Fruit fly (Drosophila melanogaster) whole organism, embryonic: ENCODE data around the gene BORCS5.
A peak's percentile ranks its signal among the peaks of the same experiment; 100 is the strongest.

ENCODE experiments used
- Bdp1 ChIP-seq: fragments of 200-800 bp; sonication (Bioruptor generic); optimal IDR thresholded peaks from 3 replicates; lab custom pipeline; 2016; ENCODE audit warnings: missing biosample characterization, missing genetic modification characterization
- CG1024 ChIP-seq: fragments of 200-800 bp; sonication (Bioruptor generic); IDR thresholded peaks from 2 replicates; pipeline ENCODE4 v1.3.6; 2022; ENCODE audit warnings: missing biosample characterization, missing genetic modification characterization
- CG10267 ChIP-seq: fragments of 200-800 bp; sonication (Bioruptor generic); optimal IDR thresholded peaks from 2 replicates; lab custom pipeline; 2018; ENCODE audit warnings: missing biosample characterization, mild to moderate bottlenecking, missing genetic modification characterization, moderate library complexity
- CG10366 ChIP-seq: fragments of 200-800 bp; sonication (Bioruptor generic); IDR thresholded peaks from 2 replicates; pipeline ENCODE4 v1.3.6; 2022; ENCODE audit warnings: missing biosample characterization, missing genetic modification characterization
- CG11085 ChIP-seq: fragments of 200-800 bp; sonication (Bioruptor generic); IDR thresholded peaks from 2 replicates; pipeline ENCODE4 v1.3.6; 2022; ENCODE audit warnings: missing biosample characterization, missing genetic modification characterization
- CG12299 ChIP-seq: fragments of 200-800 bp; sonication (Bioruptor generic); optimal IDR thresholded peaks from 2 replicates; lab custom pipeline; 2018; ENCODE audit warnings: missing biosample characterization, mild to moderate bottlenecking, missing genetic modification characterization
- CG12391 ChIP-seq: fragments of 200-800 bp; sonication (Bioruptor generic); optimal IDR thresholded peaks from 3 replicates; lab custom pipeline; 2018; ENCODE audit warnings: missing biosample characterization, mild to moderate bottlenecking, missing genetic modification characterization, moderate library complexity
- CG14050 ChIP-seq: fragments of 200-800 bp; sonication (Bioruptor generic); IDR thresholded peaks from 3 replicates; pipeline ENCODE4 v1.3.6; 2022; ENCODE audit warnings: missing biosample characterization, missing genetic modification characterization
- CG15073 ChIP-seq: fragments of 200-800 bp; sonication (Bioruptor generic); optimal IDR thresholded peaks from 2 replicates; lab custom pipeline; 2016; ENCODE audit warnings: missing biosample characterization, missing genetic modification characterization
- CG17361 ChIP-seq: fragments of 200-800 bp; sonication (Bioruptor generic); IDR thresholded peaks from 3 replicates; pipeline ENCODE4 v1.3.6; 2022; ENCODE audit warnings: missing biosample characterization, missing genetic modification characterization
- CG17568 ChIP-seq: fragments of 200-800 bp; sonication (Bioruptor generic); optimal IDR thresholded peaks from 2 replicates; lab custom pipeline; 2018; ENCODE audit warnings: missing biosample characterization, mild to moderate bottlenecking, missing genetic modification characterization, moderate library complexity
- CG17912 ChIP-seq: fragments of 200-800 bp; sonication (Bioruptor generic); optimal IDR thresholded peaks from 2 replicates; lab custom pipeline; 2018; ENCODE audit warnings: missing biosample characterization, mild to moderate bottlenecking, missing genetic modification characterization
- CG2120 ChIP-seq: fragments of 200-800 bp; sonication (Bioruptor generic); optimal IDR thresholded peaks from 3 replicates; lab custom pipeline; 2016; ENCODE audit warnings: missing biosample characterization, missing genetic modification characterization
- CG2875 ChIP-seq: fragments of 200-800 bp; sonication (Bioruptor generic); optimal IDR thresholded peaks from 2 replicates; lab custom pipeline; 2017; ENCODE audit warnings: missing biosample characterization, mild to moderate bottlenecking, missing genetic modification characterization, missing genetic modification reagents
- CG43689 ChIP-seq: fragments of 200-800 bp; sonication (Bioruptor generic); IDR thresholded peaks from 2 replicates; pipeline ENCODE4 v1.3.6; 2022; ENCODE audit warnings: missing biosample characterization, missing genetic modification characterization
- CG4617 ChIP-seq: fragments of 200-800 bp; sonication (Bioruptor generic); optimal IDR thresholded peaks from 3 replicates; lab custom pipeline; 2016; ENCODE audit warnings: missing biosample characterization, missing genetic modification characterization, borderline replicate concordance
- CG7271 ChIP-seq: fragments of 200-800 bp; sonication (Bioruptor generic); optimal IDR thresholded peaks from 2 replicates; lab custom pipeline; 2018; ENCODE audit warnings: missing biosample characterization, mild to moderate bottlenecking, missing genetic modification characterization, moderate library complexity
- CG9797 ChIP-seq: fragments of 200-800 bp; sonication (Bioruptor generic); optimal IDR thresholded peaks from 3 replicates; lab custom pipeline; 2018; ENCODE audit warnings: missing biosample characterization, mild to moderate bottlenecking, missing genetic modification characterization
- CG9817 ChIP-seq: fragments of 200-800 bp; sonication (Bioruptor generic); optimal IDR thresholded peaks from 2 replicates; lab custom pipeline; 2018; ENCODE audit warnings: missing biosample characterization, mild to moderate bottlenecking, missing genetic modification characterization, moderate library complexity
- CrebB ChIP-seq: fragments of 200-800 bp; sonication (Bioruptor generic); optimal IDR thresholded peaks from 3 replicates; lab custom pipeline; 2018; ENCODE audit warnings: missing biosample characterization, mild to moderate bottlenecking, missing genetic modification characterization
- Dfd ChIP-seq, 2 experiments: fragments of >200 bp; optimal IDR thresholded peaks; 2 replicates each; lab custom pipeline; 2017; ENCODE audit warnings: missing biosample characterization in 2 of 2, missing genetic modification characterization in 2 of 2
- Fer1 ChIP-seq: fragments of 200-800 bp; sonication (Bioruptor generic); optimal IDR thresholded peaks from 2 replicates; lab custom pipeline; 2017; ENCODE audit warnings: missing biosample characterization, mild to moderate bottlenecking, missing genetic modification characterization
- Fer2 ChIP-seq: fragments of 200-800 bp; sonication (Bioruptor generic); optimal IDR thresholded peaks from 2 replicates; lab custom pipeline; 2018; ENCODE audit warnings: missing biosample characterization, mild to moderate bottlenecking, missing genetic modification characterization, moderate library complexity
- HLH4C ChIP-seq: fragments of 200-800 bp; sonication (Bioruptor generic); IDR thresholded peaks from 3 replicates; pipeline ENCODE4 v1.3.6; 2022; ENCODE audit warnings: missing biosample characterization, missing genetic modification characterization; ENCODE audit not compliant: partially characterized antibody
- Mad ChIP-seq: fragments of 200-800 bp; sonication (Bioruptor generic); optimal IDR thresholded peaks from 2 replicates; lab custom pipeline; 2016; ENCODE audit warnings: missing biosample characterization, missing genetic modification characterization
- Ssrp ChIP-seq: fragments of 200-800 bp; sonication (Bioruptor generic); optimal IDR thresholded peaks from 2 replicates; lab custom pipeline; 2018; ENCODE audit warnings: missing biosample characterization, mild to moderate bottlenecking, missing genetic modification characterization, moderate library complexity
- TFAM ChIP-seq: fragments of 200-800 bp; sonication (Bioruptor generic); optimal IDR thresholded peaks from 2 replicates; lab custom pipeline; 2017; ENCODE audit warnings: missing biosample characterization, missing genetic modification characterization, inconsistent platforms
- Vsx1 ChIP-seq: fragments of 200-800 bp; sonication (Bioruptor generic); optimal IDR thresholded peaks from 2 replicates; lab custom pipeline; 2017; ENCODE audit warnings: missing biosample characterization, mild to moderate bottlenecking, missing genetic modification characterization, missing genetic modification reagents
- Xbp1 ChIP-seq: fragments of 200-800 bp; sonication (Bioruptor generic); optimal IDR thresholded peaks from 3 replicates; lab custom pipeline; 2016; ENCODE audit warnings: missing biosample characterization, mild to moderate bottlenecking, missing genetic modification characterization
- ato ChIP-seq: fragments of 200-800 bp; sonication (Bioruptor generic); IDR thresholded peaks from 2 replicates; pipeline ENCODE4 v1.3.6; 2022; ENCODE audit warnings: missing biosample characterization, missing genetic modification characterization; ENCODE audit not compliant: partially characterized antibody
- bowl ChIP-seq: fragments of 200-800 bp; sonication (Bioruptor generic); IDR thresholded peaks from 2 replicates; pipeline ENCODE4 v1.3.6; 2022; ENCODE audit warnings: missing biosample characterization, missing genetic modification characterization
- chn ChIP-seq: fragments of 200-800 bp; sonication (Bioruptor generic); optimal IDR thresholded peaks from 2 replicates; lab custom pipeline; 2016; ENCODE audit warnings: missing biosample characterization, missing genetic modification characterization
- corto ChIP-seq: fragments of 200-800 bp; sonication (Bioruptor generic); optimal IDR thresholded peaks from 2 replicates; lab custom pipeline; 2016; ENCODE audit warnings: missing biosample characterization, mild to moderate bottlenecking, missing genetic modification characterization, moderate library complexity
- dmrt99B ChIP-seq: fragments of 200-800 bp; sonication (Bioruptor generic); optimal IDR thresholded peaks from 2 replicates; lab custom pipeline; 2018; ENCODE audit warnings: missing biosample characterization, mild to moderate bottlenecking, missing genetic modification characterization, moderate library complexity
- dysf ChIP-seq: fragments of 200-800 bp; sonication (Bioruptor generic); IDR thresholded peaks from 3 replicates; pipeline ENCODE4 v1.3.6; 2022; ENCODE audit warnings: missing biosample characterization, missing genetic modification characterization
- fru ChIP-seq: fragments of >200 bp; optimal IDR thresholded peaks from 2 replicates; lab custom pipeline; 2017
- gem ChIP-seq: fragments of 200-800 bp; sonication (Bioruptor generic); optimal IDR thresholded peaks from 2 replicates; lab custom pipeline; 2019; ENCODE audit warnings: missing biosample characterization, mild to moderate bottlenecking, missing genetic modification characterization, moderate library complexity
- gsb ChIP-seq: fragments of 200-800 bp; sonication (Bioruptor generic); IDR thresholded peaks from 2 replicates; pipeline ENCODE4 v1.3.6; 2022; ENCODE audit warnings: missing biosample characterization, missing genetic modification characterization
- gsb-n ChIP-seq: fragments of 200-800 bp; sonication (Bioruptor generic); optimal IDR thresholded peaks from 3 replicates; lab custom pipeline; 2018; ENCODE audit warnings: missing biosample characterization, mild to moderate bottlenecking, missing genetic modification characterization
- hbn ChIP-seq: fragments of 200-800 bp; sonication (Bioruptor generic); IDR thresholded peaks from 2 replicates; pipeline ENCODE4 v1.3.6; 2022; ENCODE audit warnings: missing biosample characterization, missing genetic modification characterization; ENCODE audit not compliant: partially characterized antibody
- inv ChIP-seq: fragments of 200-800 bp; sonication (Bioruptor generic); IDR thresholded peaks from 2 replicates; pipeline ENCODE4 v1.3.6; 2022; ENCODE audit warnings: missing biosample characterization, missing genetic modification characterization; ENCODE audit not compliant: partially characterized antibody
- pros ChIP-seq: fragments of 200-800 bp; sonication (Bioruptor generic); optimal IDR thresholded peaks from 3 replicates; lab custom pipeline; 2019; ENCODE audit warnings: missing biosample characterization, mild to moderate bottlenecking, missing genetic modification characterization, moderate library complexity
- psq ChIP-seq: fragments of 200-800 bp; sonication (Bioruptor generic); optimal IDR thresholded peaks from 2 replicates; lab custom pipeline; 2017; ENCODE audit warnings: missing biosample characterization, missing genetic modification characterization
- scrt ChIP-seq: fragments of 200-800 bp; sonication (Bioruptor generic); optimal IDR thresholded peaks from 2 replicates; lab custom pipeline; 2018; ENCODE audit warnings: missing biosample characterization, mild to moderate bottlenecking, missing genetic modification characterization, moderate library complexity
- sd ChIP-seq: fragments of 200-800 bp; sonication (Bioruptor generic); optimal IDR thresholded peaks from 3 replicates; lab custom pipeline; 2018; ENCODE audit warnings: missing biosample characterization, mild to moderate bottlenecking, missing genetic modification characterization, moderate library complexity
- sens ChIP-seq: fragments of 200-800 bp; sonication (Bioruptor generic); peaks from one replicate; lab custom pipeline; 2016; ENCODE audit warnings: missing biosample characterization, missing genetic modification characterization
- sima ChIP-seq: fragments of 200-800 bp; sonication (Bioruptor generic); optimal IDR thresholded peaks from 2 replicates; lab custom pipeline; 2016; ENCODE audit warnings: missing biosample characterization, missing genetic modification characterization
- sqz ChIP-seq: fragments of 200-800 bp; sonication (Bioruptor generic); optimal IDR thresholded peaks from 3 replicates; lab custom pipeline; 2018; ENCODE audit warnings: missing biosample characterization, mild to moderate bottlenecking, missing genetic modification characterization
- stwl ChIP-seq: fragments of 200-800 bp; sonication (Bioruptor generic); optimal IDR thresholded peaks from 3 replicates; lab custom pipeline; 2018; ENCODE audit warnings: missing biosample characterization, mild to moderate bottlenecking, missing genetic modification characterization, moderate library complexity
- z ChIP-seq: fragments of 200-800 bp; sonication (Bioruptor generic); IDR thresholded peaks from 3 replicates; pipeline ENCODE4 v1.3.6; 2022; ENCODE audit warnings: missing biosample characterization, missing genetic modification characterization

Gene BORCS5

DNA sequence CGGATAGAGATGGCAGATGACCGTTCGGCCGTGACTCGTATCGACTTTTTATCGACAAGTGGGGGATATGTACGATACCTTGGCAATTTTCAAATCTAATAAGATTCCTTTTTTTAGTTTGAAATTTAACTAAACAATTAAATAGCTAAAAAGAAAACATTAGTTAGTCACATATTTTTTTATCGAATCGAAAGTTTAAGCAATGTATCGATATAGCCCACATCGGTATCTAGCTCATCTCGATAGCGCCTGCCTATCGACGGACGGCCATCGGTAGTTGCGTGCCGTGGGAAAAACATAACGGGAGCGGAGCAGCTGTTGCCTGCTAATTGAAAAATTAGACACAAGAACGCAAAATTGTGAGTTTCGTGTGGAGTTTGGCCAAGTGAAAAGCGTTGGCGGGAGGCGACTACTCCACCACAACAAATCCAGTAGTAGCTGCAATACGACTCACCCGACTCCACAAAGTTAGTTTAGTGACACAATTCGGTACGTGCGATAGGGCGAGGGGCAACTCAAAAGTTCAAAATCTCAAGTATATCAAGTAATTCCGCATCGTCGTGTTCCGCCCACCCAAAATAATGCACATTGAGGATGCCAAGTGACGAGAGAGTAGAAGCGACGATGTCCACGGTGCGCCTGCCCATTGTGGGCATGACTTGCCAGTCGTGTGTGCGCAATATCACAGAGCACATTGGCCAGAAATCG is 17.7 kb downstream of the BORCS5 start, which contains the start of the genes CG10347 and ATP7 (continued):
- peak; percentile 3 for TF ChIP-seq dmrt99B (tag; lab: Kevin White, UChicago)
- TF ChIP-seq gsb = no peak
- TF ChIP-seq pros = no peak
- peak; percentile 20 for TF ChIP-seq Vsx1
- no peak for TF ChIP-seq scrt (GFP tag; lab: Kevin White, UChicago)
- TF ChIP-seq CG9817 (tag; lab: Kevin White, UChicago) = no peak
- no peak for TF ChIP-seq Dfd (GFP tag; optimal IDR thresholded peaks at IDR 0.05; lab: Kevin White, UChicago)
- no peak for TF ChIP-seq sima (GFP tag; lab: Kevin White, UChicago)
- peak; percentile 53 for TF ChIP-seq Fer1 (GFP tag; lab: Kevin White, UChicago)
- TF ChIP-seq CG15073 (GFP tag; lab: Kevin White, UChicago) = no peak
- TF ChIP-seq CG10366 = no peak
- no peak for TF ChIP-seq CG14050 (GFP tag; lab: Robert Waterston, UW)
- peak; percentile 49 for TF ChIP-seq gem (tag; lab: Kevin White, UChicago)
- no peak for TF ChIP-seq CG17568 (GFP tag; lab: Kevin White, UChicago)
- TF ChIP-seq sd (tag; lab: Kevin White, UChicago) = peak; percentile 11
- TF ChIP-seq Mad = peak; percentile 10
- TF ChIP-seq CG17361 (GFP tag; lab: Robert Waterston, UW) = 0 out of 3 replicates have a peak, but pooled peaks have one; percentile 11
- no peak for TF ChIP-seq sqz
- peak; percentile 62 for TF ChIP-seq CG2120
- no peak for TF ChIP-seq dysf (GFP tag; lab: Robert Waterston, UW)
- TF ChIP-seq CG17912 = no peak
- TF ChIP-seq Xbp1 (GFP tag; lab: Kevin White, UChicago) = no peak
- peak; percentile 12 for TF ChIP-seq chn (GFP tag; lab: Kevin White, UChicago)
- no peak for TF ChIP-seq CG2875 (GFP tag; lab: Kevin White, UChicago)
- peak; percentile 84 for TF ChIP-seq hbn (GFP tag; lab: Robert Waterston, UW)
- no peak for TF ChIP-seq CG11085 (GFP tag; lab: Robert Waterston, UW)
- no peak for TF ChIP-seq CG1024 (GFP tag; lab: Robert Waterston, UW)
- TF ChIP-seq corto (GFP tag; lab: Kevin White, UChicago) = no peak
- TF ChIP-seq CG10267 (tag; lab: Kevin White, UChicago) = peak; percentile 70
- TF ChIP-seq CG12391 (tag; lab: Kevin White, UChicago) = peak; percentile 59
- TF ChIP-seq Ssrp (tag; lab: Kevin White, UChicago) = no peak
- TF ChIP-seq inv = peak; percentile 86
- peak; percentile 93 for TF ChIP-seq HLH4C (GFP tag; lab: Robert Waterston, UW)
- no peak for TF ChIP-seq CG7271
- no peak for TF ChIP-seq z (GFP tag; lab: Robert Waterston, UW)
- peak; percentile 23 for TF ChIP-seq CG9797
- no peak; the same call in 1 of the 2 replicates for TF ChIP-seq ato (GFP tag; lab: Robert Waterston, UW)
- no peak for TF ChIP-seq gsb-n (tag; lab: Kevin White, UChicago)
- TF ChIP-seq bowl (GFP tag; lab: Robert Waterston, UW) = no peak
- TF ChIP-seq CG43689 (GFP tag; lab: Robert Waterston, UW) = no peak
- peak; percentile 90 for TF ChIP-seq sens
- no peak for TF ChIP-seq Bdp1 (GFP tag; lab: Kevin White, UChicago)
- TF ChIP-seq CG12299 = peak; percentile 34
- TF ChIP-seq stwl = peak; percentile 57
- no peak for TF ChIP-seq fru
- TF ChIP-seq psq (GFP tag; lab: Kevin White, UChicago) = no peak
- no peak for TF ChIP-seq CrebB (tag; lab: Kevin White, UChicago)
- TF ChIP-seq CG4617 (GFP tag; lab: Kevin White, UChicago) = peak; percentile 23
- TF ChIP-seq TFAM (GFP tag; lab: Kevin White, UChicago) = no peak
- no peak for TF ChIP-seq Fer2
